Fruit fly (Drosophila melanogaster): Measurements from ENCODE around the gene CG10864.

The CG10864 gene

DNA sequence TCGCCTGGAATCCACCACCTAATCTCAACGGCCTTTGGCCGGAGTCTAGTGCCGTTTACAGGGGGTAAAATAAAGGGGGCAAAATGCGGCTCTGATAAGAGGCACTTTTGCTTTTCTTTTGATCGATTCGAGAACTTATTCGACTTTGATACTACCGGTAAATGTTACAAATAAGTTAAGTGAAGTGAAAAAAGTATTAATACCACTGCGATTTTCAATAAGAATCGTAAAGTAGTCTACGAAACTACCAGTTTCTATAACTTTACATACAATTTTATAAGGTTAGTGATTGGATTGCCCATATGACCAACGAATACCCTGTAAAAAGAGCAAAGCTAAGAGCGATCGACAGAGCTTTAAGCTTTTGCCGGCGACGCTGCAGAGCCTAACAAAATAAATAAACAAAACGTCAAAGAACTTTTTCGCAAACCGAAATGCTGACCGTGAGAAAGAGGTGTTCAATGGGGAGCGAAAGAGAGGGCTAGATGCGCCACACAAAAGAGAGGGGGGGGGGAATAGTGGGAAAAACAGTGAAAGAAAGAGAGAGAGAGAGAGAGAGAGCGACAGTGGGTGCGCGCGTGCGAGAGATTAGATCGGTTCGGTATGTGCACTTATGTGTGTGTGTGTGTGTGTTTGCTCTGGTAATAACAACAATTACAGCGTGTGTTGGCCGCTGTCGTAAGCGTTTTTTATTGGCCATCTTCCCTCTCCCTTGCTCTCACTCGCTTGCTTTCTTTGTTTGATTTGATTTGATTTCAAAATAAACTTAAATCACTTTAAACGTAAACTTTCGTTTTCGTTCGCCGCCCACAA, 25.3 kb upstream of the CG10864 start (continued):
- peak; percentile 82 for TF ChIP-seq PHDP (tag; optimal IDR thresholded peaks at IDR 0.05)
- peak; percentile 71 for TF ChIP-seq CG18476 (GFP tag; optimal IDR thresholded peaks at IDR 0.05)
- TF ChIP-seq CG6683 (GFP tag; optimal IDR thresholded peaks at IDR 0.05), result no peak
- TF ChIP-seq HmgZ (tag; optimal IDR thresholded peaks at IDR 0.05), result peak; percentile 26
- TF ChIP-seq sd (tag; optimal IDR thresholded peaks at IDR 0.05), result peak; percentile 91
- TF ChIP-seq jing (GFP tag; optimal IDR thresholded peaks at IDR 0.05), result peak; percentile 37
- TF ChIP-seq CG3281 (GFP tag; optimal IDR thresholded peaks at IDR 0.05), result peak; percentile 73
- TF ChIP-seq pnt (GFP tag; optimal IDR thresholded peaks at IDR 0.05), result peak; percentile 60
- peak; percentile 25 for TF ChIP-seq CG17802 (tag; optimal IDR thresholded peaks at IDR 0.05)
- TF ChIP-seq E2f2 (GFP tag; IDR thresholded peaks at IDR 0.05), result peak; percentile 40; the same call in 1 of the 2 replicates
- no peak for TF ChIP-seq cad (GFP tag; optimal IDR thresholded peaks at IDR 0.05)
- TF ChIP-seq corto (GFP tag; optimal IDR thresholded peaks at IDR 0.05), result peak; percentile 30
- peak; percentile 23 for TF ChIP-seq emc (GFP tag; optimal IDR thresholded peaks at IDR 0.05)
- TF ChIP-seq Sry-β (GFP tag; optimal IDR thresholded peaks at IDR 0.05), result no peak
- no peak for TF ChIP-seq schlank (tag; optimal IDR thresholded peaks at IDR 0.05)
- peak; percentile 67 for TF ChIP-seq CG12391 (tag; optimal IDR thresholded peaks at IDR 0.05)
- no peak for TF ChIP-seq sna (GFP tag; IDR thresholded peaks at IDR 0.05; ENCODE audit: partially characterized antibody)
- peak; percentile 75 for TF ChIP-seq fd96Cb (tag; optimal IDR thresholded peaks at IDR 0.05)
- no peak for TF ChIP-seq Hr39 (optimal IDR thresholded peaks at IDR 0.05)
- TF ChIP-seq Hmr (GFP tag; optimal IDR thresholded peaks at IDR 0.05), result peak; percentile 72
- peak; percentile 33; the same call in 1 of the 2 replicates for TF ChIP-seq CG31224 (GFP tag; IDR thresholded peaks at IDR 0.05)
- TF ChIP-seq Scr (GFP tag; IDR thresholded peaks at IDR 0.05; ENCODE audit: partially characterized antibody), result no peak
- peak; percentile 69 for TF ChIP-seq CG30403 (GFP tag; optimal IDR thresholded peaks at IDR 0.05)
- TF ChIP-seq lmd (GFP tag; IDR thresholded peaks at IDR 0.05), result peak; percentile 65
- TF ChIP-seq Atf3 (GFP tag; optimal IDR thresholded peaks at IDR 0.05), result no peak
- peak; percentile 57 for TF ChIP-seq CG1233 (GFP tag; optimal IDR thresholded peaks at IDR 0.05)
- TF ChIP-seq NfI (GFP tag; optimal IDR thresholded peaks at IDR 0.05), result peak; percentile 57
- peak; percentile 48 for TF ChIP-seq nau (GFP tag; optimal IDR thresholded peaks at IDR 0.05)
- peak; percentile 71 for TF ChIP-seq unpg (GFP tag; optimal IDR thresholded peaks at IDR 0.05)
- TF ChIP-seq Dbx (GFP tag; IDR thresholded peaks at IDR 0.05), result peak; percentile 50; the same call in 1 of the 3 replicates
- TF ChIP-seq ranshi (GFP tag; IDR thresholded peaks at IDR 0.05), result peak; percentile 71
- TF ChIP-seq Sox100B (GFP tag; optimal IDR thresholded peaks at IDR 0.05), result peak; percentile 54
- TF ChIP-seq Camta (GFP tag; optimal IDR thresholded peaks at IDR 0.05), result peak; percentile 3
- peak; percentile 0 for TF ChIP-seq Abd-B (GFP tag; optimal IDR thresholded peaks at IDR 0.05)
- peak; percentile 45 for TF ChIP-seq CG4854 (GFP tag; optimal IDR thresholded peaks at IDR 0.05)
- no peak for TF ChIP-seq wdn (GFP tag; IDR thresholded peaks at IDR 0.05)
- TF ChIP-seq H2.0 (GFP tag; IDR thresholded peaks at IDR 0.05), result no peak
- no peak for TF ChIP-seq CG42726 (GFP tag; IDR thresholded peaks at IDR 0.05; ENCODE audit: partially characterized antibody)
- no peak for TF ChIP-seq abd-A (tag; optimal IDR thresholded peaks at IDR 0.05)
- no peak for TF ChIP-seq nom (GFP tag; optimal IDR thresholded peaks at IDR 0.05)
- TF ChIP-seq kni (GFP tag; optimal IDR thresholded peaks at IDR 0.05), result no peak
- TF ChIP-seq dan (GFP tag; IDR thresholded peaks at IDR 0.05), result no peak
- peak; percentile 74 for TF ChIP-seq row (GFP tag; IDR thresholded peaks at IDR 0.05)
- TF ChIP-seq bowl (GFP tag; IDR thresholded peaks at IDR 0.05), result no peak
- peak; percentile 59 for TF ChIP-seq ttk (GFP tag; IDR thresholded peaks at IDR 0.05)
- TF ChIP-seq Ptx1 (GFP tag; IDR thresholded peaks at IDR 0.05), result peak; percentile 68
- TF ChIP-seq Optix (GFP tag; IDR thresholded peaks at IDR 0.05), result no peak
- TF ChIP-seq dmrt11E (tag; optimal IDR thresholded peaks at IDR 0.05), result no peak
- TF ChIP-seq shn (GFP tag; optimal IDR thresholded peaks at IDR 0.05), result peak; percentile 46

All from whole organism, embryonic.